Fruit fly (Drosophila melanogaster) whole organism: Measurements from ENCODE around the gene Hez.

Source experiments
- CG8478 ChIP-seq: fragments of >200 bp; optimal IDR thresholded peaks from 2 replicates; lab custom pipeline; 2018; ENCODE audit warnings: inconsistent platforms
- Dll ChIP-seq: fragments of >200 bp; optimal IDR thresholded peaks from 2 replicates; lab custom pipeline; 2017
- EcR ChIP-seq, 2 experiments: fragments of >200 bp; optimal IDR thresholded peaks; 2 replicates each; lab custom pipeline; 2017; ENCODE audit warnings: missing biosample characterization in 2 of 2, missing genetic modification characterization in 2 of 2, missing genetic modification reagents in 2 of 2
- pan ChIP-seq: fragments of >200 bp; optimal IDR thresholded peaks from 2 replicates; lab custom pipeline; 2017
- psq ChIP-seq: fragments of >200 bp; optimal IDR thresholded peaks from 2 replicates; lab custom pipeline; 2017
- usp ChIP-seq: fragments of >200 bp; optimal IDR thresholded peaks from 2 replicates; lab custom pipeline; 2017; ENCODE audit warnings: missing biosample characterization, missing genetic modification characterization, mixed read lengths

DNA sequence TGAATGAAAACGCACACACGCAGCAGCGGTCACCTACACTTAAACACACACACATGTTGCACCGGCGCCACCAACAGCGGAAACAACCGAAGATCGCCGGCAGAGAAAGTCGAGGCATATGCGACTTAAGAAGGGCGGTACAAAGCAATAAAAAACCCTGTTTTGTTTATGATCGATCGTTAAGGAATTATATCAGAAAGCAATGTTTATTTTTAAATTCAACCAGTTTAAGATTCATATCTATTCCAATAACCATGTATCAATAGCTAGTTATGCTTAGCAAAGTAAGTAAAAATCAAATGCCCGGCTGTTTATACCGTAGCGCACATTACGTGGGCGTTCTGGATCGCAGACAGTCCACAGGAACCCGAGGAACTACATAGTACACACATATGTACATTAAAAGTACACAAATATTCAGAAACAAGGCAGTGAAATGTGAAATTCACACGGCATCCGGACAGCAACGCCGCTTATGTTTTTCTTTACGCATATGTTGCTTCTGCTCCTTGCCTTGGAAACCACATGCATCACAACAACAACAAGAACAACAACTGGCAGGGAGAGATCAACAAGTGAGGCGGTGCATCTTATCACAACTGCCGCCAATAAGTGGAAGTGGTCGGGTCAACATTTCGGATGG is 38.6 kb downstream of the Hez start:
- TF ChIP-seq pan (lab: Kevin White, UChicago), result no peak
- TF ChIP-seq psq (lab: Kevin White, UChicago), result no peak
- no peak for TF ChIP-seq CG8478 (lab: Kevin White, UChicago)
- no peak for TF ChIP-seq usp (GFP tag; lab: Kevin White, UChicago)
- TF ChIP-seq Dll, result no peak
- TF ChIP-seq EcR (GFP tag; optimal IDR thresholded peaks at IDR 0.05; lab: Kevin White, UChicago), result no peak
